Worm (Caenorhabditis elegans): ENCODE measurements around the gene srsx-28.

DNA sequence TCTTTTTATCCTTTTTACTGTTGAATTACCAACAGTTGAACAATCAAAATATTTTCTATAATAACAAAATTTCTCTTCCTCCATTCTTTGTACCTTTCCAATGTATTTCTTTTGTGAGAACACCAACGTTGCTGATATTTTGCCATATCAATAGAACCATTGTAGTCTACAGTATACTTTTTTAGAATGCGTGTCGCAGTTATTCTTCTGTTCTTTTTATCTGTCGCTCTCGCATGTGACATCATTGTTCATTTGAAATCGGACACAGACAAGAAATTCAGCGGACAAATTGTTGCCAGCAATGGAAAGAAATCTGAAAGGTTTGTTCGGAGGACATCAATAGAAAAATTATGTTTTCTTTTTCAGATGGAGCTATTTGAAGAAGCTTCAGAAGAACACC is 49.5 kb downstream of the srsx-28 start, which contains the start of gene ZK856.7:
- TF ChIP-seq T22C8.4 (GFP tag; IDR thresholded peaks at IDR 0.05) (no peak), ref-1 (GFP tag; conservative IDR thresholded peaks at IDR 0.05) (no peak), flt-1 (GFP tag; IDR thresholded peaks at IDR 0.05) (no peak)
